Worm (Caenorhabditis elegans) whole organism, mixed stage, embryonic: ENCODE measurements around the gene nhr-20.

Source experiments
- M03D4.4 ChIP-seq: sonication (generic microtip); optimal IDR thresholded peaks from 2 replicates; lab custom pipeline; 2017; ENCODE audit warnings: mild to moderate bottlenecking, missing genetic modification characterization, missing compliant biosample characterization
- bed-3 ChIP-seq: fragments of 200-800 bp; sonication (Bioruptor generic); optimal IDR thresholded peaks from 3 replicates; lab custom pipeline; 2018; ENCODE audit warnings: mild to moderate bottlenecking, missing genetic modification characterization, moderate library complexity, missing compliant biosample characterization
- blmp-1 ChIP-seq: fragments of 150-350 bp; optimal IDR thresholded peaks from 2 replicates; lab custom pipeline; 2014; ENCODE audit warnings: missing biosample characterization, missing genetic modification characterization
- ceh-39 ChIP-seq: fragments of 150-350 bp; optimal IDR thresholded peaks from 2 replicates; lab custom pipeline; 2014; ENCODE audit warnings: missing biosample characterization, missing genetic modification characterization
- ceh-43 ChIP-seq: fragments of 200-800 bp; sonication (Bioruptor generic); optimal IDR thresholded peaks from 2 replicates; lab custom pipeline; 2018; ENCODE audit warnings: mild to moderate bottlenecking, missing genetic modification characterization, moderate library complexity, missing compliant biosample characterization
- ceh-83 ChIP-seq: fragments of 200-800 bp; sonication (Bioruptor generic); optimal IDR thresholded peaks from 2 replicates; lab custom pipeline; 2018; ENCODE audit warnings: mild to moderate bottlenecking, missing genetic modification characterization, missing compliant biosample characterization
- ces-1 ChIP-seq: fragments of 150-350 bp; optimal IDR thresholded peaks from 2 replicates; lab custom pipeline; 2014; ENCODE audit warnings: missing biosample characterization, missing genetic modification reagents, missing genetic modification characterization
- cnd-1 ChIP-seq: fragments of 200-800 bp; sonication (Bioruptor generic); optimal IDR thresholded peaks from 2 replicates; lab custom pipeline; 2018; ENCODE audit warnings: mild to moderate bottlenecking, missing genetic modification characterization, missing compliant biosample characterization
- drap-1 ChIP-seq: fragments of 200-800 bp; sonication (Bioruptor generic); optimal IDR thresholded peaks from 3 replicates; lab custom pipeline; 2018; ENCODE audit warnings: mild to moderate bottlenecking, missing genetic modification characterization, missing compliant biosample characterization
- elt-1 ChIP-seq: sonication (generic microtip); optimal IDR thresholded peaks from 2 replicates; lab custom pipeline; 2017; ENCODE audit warnings: missing genetic modification characterization, mild to moderate bottlenecking, missing compliant biosample characterization, antibody characterized with exemption, moderate library complexity, borderline replicate concordance; ENCODE audit not compliant: insufficient read depth
- elt-3 ChIP-seq: fragments of 150-350 bp; optimal IDR thresholded peaks from 2 replicates; lab custom pipeline; 2014; ENCODE audit warnings: missing biosample characterization, missing genetic modification characterization
- flh-1 ChIP-seq: fragments of 200-800 bp; sonication (Bioruptor generic); optimal IDR thresholded peaks from 2 replicates; lab custom pipeline; 2018; ENCODE audit warnings: mild to moderate bottlenecking, missing genetic modification characterization, moderate library complexity, missing compliant biosample characterization
- ham-2 ChIP-seq: fragments of 200-800 bp; sonication (Bioruptor generic); optimal IDR thresholded peaks from 2 replicates; lab custom pipeline; 2018; ENCODE audit warnings: mild to moderate bottlenecking, missing genetic modification characterization, missing compliant biosample characterization
- hlh-1 ChIP-seq: fragments of 150-350 bp; optimal IDR thresholded peaks from 2 replicates; lab custom pipeline; 2014; ENCODE audit warnings: missing biosample characterization, missing genetic modification reagents, missing genetic modification characterization
- lin-13 ChIP-seq: fragments of 150-350 bp; optimal IDR thresholded peaks from 2 replicates; lab custom pipeline; 2014; ENCODE audit warnings: missing biosample characterization, missing genetic modification characterization
- lin-32 ChIP-seq: fragments of 200-800 bp; sonication (Bioruptor generic); optimal IDR thresholded peaks from 2 replicates; lab custom pipeline; 2018; ENCODE audit warnings: mild to moderate bottlenecking, missing genetic modification characterization, missing compliant biosample characterization
- lsy-2 ChIP-seq: fragments of 150-350 bp; optimal IDR thresholded peaks from 2 replicates; lab custom pipeline; 2014; ENCODE audit warnings: missing biosample characterization, missing genetic modification characterization
- mab-5 ChIP-seq: fragments of 150-350 bp; optimal IDR thresholded peaks from 2 replicates; lab custom pipeline; 2014; ENCODE audit warnings: missing biosample characterization, missing genetic modification characterization
- mep-1 ChIP-seq: fragments of 150-350 bp; optimal IDR thresholded peaks from 2 replicates; lab custom pipeline; 2017; ENCODE audit warnings: missing biosample characterization, missing genetic modification reagents, missing genetic modification characterization, inconsistent platforms
- mls-2 ChIP-seq: sonication (generic microtip); optimal IDR thresholded peaks from 2 replicates; lab custom pipeline; 2016; ENCODE audit warnings: mild to moderate bottlenecking, missing genetic modification characterization, moderate library complexity, missing compliant biosample characterization
- nhr-12 ChIP-seq: fragments of 150-350 bp; optimal IDR thresholded peaks from 2 replicates; lab custom pipeline; 2014; ENCODE audit warnings: missing biosample characterization, missing genetic modification characterization
- nhr-2 ChIP-seq: fragments of 150-350 bp; optimal IDR thresholded peaks from 2 replicates; lab custom pipeline; 2014; ENCODE audit warnings: missing biosample characterization, missing genetic modification characterization
- nhr-237 ChIP-seq: fragments of 150-350 bp; optimal IDR thresholded peaks from 2 replicates; lab custom pipeline; 2014; ENCODE audit warnings: missing biosample characterization, missing genetic modification characterization
- nhr-28 ChIP-seq: fragments of 150-350 bp; optimal IDR thresholded peaks from 2 replicates; lab custom pipeline; 2014; ENCODE audit warnings: missing biosample characterization, missing genetic modification characterization
- nhr-76 ChIP-seq: sonication (generic microtip); optimal IDR thresholded peaks from 2 replicates; lab custom pipeline; 2017; ENCODE audit warnings: missing biosample characterization, missing genetic modification characterization
- pha-4 ChIP-seq: fragments of 150-350 bp; optimal IDR thresholded peaks from 2 replicates; lab custom pipeline; 2018; ENCODE audit warnings: missing biosample characterization, missing genetic modification reagents, missing genetic modification characterization
- sem-2 ChIP-seq: fragments of 200-800 bp; sonication (Bioruptor generic); optimal IDR thresholded peaks from 2 replicates; lab custom pipeline; 2018; ENCODE audit warnings: mild to moderate bottlenecking, missing genetic modification characterization, missing compliant biosample characterization
- snpc-4 ChIP-seq: fragments of 150-350 bp; optimal IDR thresholded peaks from 2 replicates; lab custom pipeline; 2014; ENCODE audit warnings: missing biosample characterization, missing genetic modification characterization
- sptf-1 ChIP-seq: sonication (generic microtip); optimal IDR thresholded peaks from 2 replicates; lab custom pipeline; 2017; ENCODE audit warnings: mild to moderate bottlenecking, missing genetic modification characterization, moderate library complexity, missing compliant biosample characterization
- tbx-8 ChIP-seq: fragments of 200-800 bp; sonication (Bioruptor generic); optimal IDR thresholded peaks from 2 replicates; lab custom pipeline; 2018; ENCODE audit warnings: mild to moderate bottlenecking, missing genetic modification characterization, moderate library complexity, missing compliant biosample characterization
- unc-120 ChIP-seq: sonication (generic microtip); optimal IDR thresholded peaks from 2 replicates; lab custom pipeline; 2017; ENCODE audit warnings: missing genetic modification characterization, missing compliant biosample characterization; ENCODE audit not compliant: poor library complexity, severe bottlenecking
- unc-39 ChIP-seq: fragments of 150-350 bp; optimal IDR thresholded peaks from 2 replicates; lab custom pipeline; 2014; ENCODE audit warnings: missing biosample characterization, missing genetic modification characterization
- unc-62 ChIP-seq: fragments of 150-350 bp; optimal IDR thresholded peaks from 2 replicates; lab custom pipeline; 2014; ENCODE audit warnings: missing biosample characterization, missing genetic modification reagents, missing genetic modification characterization
- zip-8 ChIP-seq: fragments of 150-350 bp; optimal IDR thresholded peaks from 2 replicates; lab custom pipeline; 2014; ENCODE audit warnings: missing biosample characterization, missing genetic modification characterization
- ztf-11 ChIP-seq: fragments of 150-350 bp; optimal IDR thresholded peaks from 2 replicates; lab custom pipeline; 2014; ENCODE audit warnings: missing biosample characterization, missing genetic modification characterization

Gene nhr-20

DNA sequence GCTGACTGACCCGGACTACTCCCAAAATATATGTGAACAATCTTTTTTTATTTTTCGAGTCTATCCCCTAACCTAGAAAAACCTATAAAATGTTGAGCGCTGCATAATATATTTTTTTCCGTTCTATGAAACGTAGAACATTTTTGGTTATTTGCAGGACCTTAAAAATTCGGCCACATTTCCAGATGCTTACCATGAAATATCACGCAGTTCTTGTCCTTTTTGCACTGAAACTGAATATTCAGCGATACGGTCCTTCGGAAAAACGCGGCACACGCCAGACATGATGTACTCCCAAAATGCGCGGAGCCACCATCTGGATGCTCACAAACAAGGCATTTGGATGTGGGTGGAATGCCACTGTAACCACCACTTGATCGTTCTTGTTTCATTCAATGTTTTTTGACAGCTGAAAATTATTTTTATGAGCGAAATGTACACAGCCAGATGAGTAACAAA is at the start of gene nhr-20:
nhr-20 (minus strand) TSS at position 409 of the 459 bp plus-strand sequence.
- no peak for TF ChIP-seq ztf-11
- TF ChIP-seq lin-32 (GFP tag; lab: Kevin White, UChicago): no peak
- TF ChIP-seq nhr-237 (tag; lab: Kevin White, UChicago): no peak
- no peak for TF ChIP-seq flh-1 (GFP tag; lab: Kevin White, UChicago)
- TF ChIP-seq nhr-76 (tag; lab: Kevin White, UChicago): no peak
- no peak for TF ChIP-seq nhr-28 (tag; lab: Kevin White, UChicago)
- TF ChIP-seq sptf-1: no peak
- no peak for TF ChIP-seq drap-1 (GFP tag; lab: Kevin White, UChicago)
- TF ChIP-seq blmp-1 (tag; lab: Kevin White, UChicago): no peak
- no peak for TF ChIP-seq mls-2 (tag; lab: Kevin White, UChicago)
- no peak for TF ChIP-seq lin-13 (tag; lab: Kevin White, UChicago)
- no peak for TF ChIP-seq tbx-8 (GFP tag; lab: Kevin White, UChicago)
- TF ChIP-seq unc-120 (tag; lab: Kevin White, UChicago): no peak
- TF ChIP-seq zip-8 (tag; lab: Kevin White, UChicago): no peak
- no peak for TF ChIP-seq nhr-12 (tag; lab: Kevin White, UChicago)
- TF ChIP-seq cnd-1 (tag; lab: Kevin White, UChicago): no peak

DNA sequence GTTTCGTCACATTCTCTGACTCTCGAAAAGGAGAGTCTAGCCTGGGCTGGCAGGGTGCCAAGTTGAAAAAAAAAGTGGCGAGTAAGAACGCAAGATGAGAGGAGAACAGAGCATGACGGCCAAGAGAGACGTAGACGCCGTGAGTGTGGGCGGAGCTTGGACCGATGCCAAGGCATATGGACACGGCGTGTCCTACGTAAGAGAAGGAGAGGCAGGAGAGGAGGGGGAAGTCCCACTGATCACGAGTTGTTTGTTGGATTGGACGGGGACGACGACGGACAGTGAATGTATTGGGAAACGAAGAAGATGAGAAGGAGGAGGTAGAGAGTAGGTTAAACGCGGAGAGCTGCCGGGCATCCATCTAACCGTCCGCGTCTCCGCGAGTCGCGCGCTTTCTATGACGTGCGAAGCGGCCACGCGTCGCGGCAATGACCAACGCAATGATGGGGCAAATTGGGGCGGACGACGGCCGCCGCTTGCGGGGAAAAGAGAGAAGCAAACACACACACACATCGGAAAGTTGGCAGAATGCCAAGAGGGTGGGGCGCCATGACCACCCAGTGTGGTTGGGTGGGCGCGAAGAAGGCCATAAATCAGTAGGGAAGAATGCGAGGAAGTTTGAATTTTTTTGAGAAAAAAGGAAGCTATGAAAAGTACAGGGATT is 49.1 kb upstream of the nhr-20 start:
- TF ChIP-seq ceh-39 (peak; percentile 93), bed-3 (GFP tag; lab: Kevin White, UChicago) (no peak), snpc-4 (no peak), sem-2 (no peak), nhr-2 (tag; lab: Kevin White, UChicago) (peak; percentile 65), unc-62 (GFP tag; lab: Kevin White, UChicago) (peak; percentile 99), ztf-11 (peak; percentile 81), elt-1 (tag; lab: Kevin White, UChicago) (peak; percentile 48), zip-8 (tag; lab: Kevin White, UChicago) (no peak), ceh-83 (GFP tag; lab: Kevin White, UChicago) (no peak), pha-4 (peak; percentile 92), ham-2 (GFP tag; lab: Kevin White, UChicago) (peak; percentile 98), ceh-43 (GFP tag; lab: Kevin White, UChicago) (peak; percentile 69), ces-1 (GFP tag; lab: Kevin White, UChicago) (peak; percentile 91), blmp-1 (tag; lab: Kevin White, UChicago) (no peak), flh-1 (GFP tag; lab: Kevin White, UChicago) (peak; percentile 40), mab-5 (tag; lab: Kevin White, UChicago) (no peak), lin-13 (tag; lab: Kevin White, UChicago) (peak; percentile 64), unc-120 (tag; lab: Kevin White, UChicago) (peak; percentile 97), M03D4.4 (tag; lab: Kevin White, UChicago) (peak; percentile 81), sptf-1 (peak; percentile 74), elt-3 (tag; lab: Kevin White, UChicago) (no peak), nhr-76 (tag; lab: Kevin White, UChicago) (no peak), tbx-8 (GFP tag; lab: Kevin White, UChicago) (peak; percentile 61), nhr-28 (tag; lab: Kevin White, UChicago) (no peak), unc-39 (tag; lab: Kevin White, UChicago) (peak; percentile 60), lsy-2 (tag; lab: Kevin White, UChicago) (peak; percentile 68), cnd-1 (tag; lab: Kevin White, UChicago) (peak; percentile 80), nhr-12 (tag; lab: Kevin White, UChicago) (peak; percentile 86), mls-2 (tag; lab: Kevin White, UChicago) (peak; percentile 93), lin-32 (GFP tag; lab: Kevin White, UChicago) (no peak), mep-1 (peak; percentile 94), drap-1 (GFP tag; lab: Kevin White, UChicago) (peak; percentile 84), hlh-1 (tag; lab: Kevin White, UChicago) (peak; percentile 73), nhr-237 (tag; lab: Kevin White, UChicago) (peak; percentile 79)
- TF ChIP-seq, all 35 proteins: peak for 24
